Worm (Caenorhabditis elegans) whole organism, L4/young adult: ENCODE data around the gene nspc-3.

Experiments
- dao-5 ChIP-seq: sonication (generic microtip); optimal IDR thresholded peaks from 2 replicates; lab custom pipeline; 2016; ENCODE audit warnings: missing genotype, missing genetic modification characterization, moderate library complexity, missing compliant biosample characterization
- him-1 ChIP-seq: sonication (generic microtip); optimal IDR thresholded peaks from 2 replicates; lab custom pipeline; 2016; ENCODE audit warnings: missing genotype, missing genetic modification reagents, missing genetic modification characterization, missing compliant biosample characterization

ce11 chrX:8564451-8564795 is 27.5 kb downstream of the nspc-3 start:
- TF ChIP-seq dao-5 (no peak), him-1 (no peak)
